Worm (Caenorhabditis elegans): ENCODE data around the gene F18E3.10.

ce11 chrV:7414909-7415308, 9.3 kb downstream of the F18E3.10 start, which contains the start of gene F18E3.12:
- TF ChIP-seq ama-1 (optimal IDR thresholded peaks at IDR 0.05) (no peak), B0310.2 (tag; optimal IDR thresholded peaks at IDR 0.05) (no peak), flt-1 (GFP tag; IDR thresholded peaks at IDR 0.05) (no peak)

All from whole organism, early embryonic.